Fruit fly (Drosophila melanogaster) whole organism, pupa: ENCODE data around the gene JTBR.
A peak's percentile ranks its signal among the peaks of the same experiment; 100 is the strongest.

Source experiments
- CG10348 ChIP-seq: fragments of 200-800 bp; sonication (Bioruptor generic); IDR thresholded peaks from 2 replicates; pipeline ENCODE4 v1.3.6; 2022; ENCODE audit warnings: missing biosample characterization, missing genetic modification characterization
- CG12605 ChIP-seq: fragments of 200-800 bp; sonication (Bioruptor generic); IDR thresholded peaks from 2 replicates; pipeline ENCODE4 v1.3.6; 2022; ENCODE audit warnings: missing biosample characterization, missing genetic modification characterization
- CG13204 ChIP-seq: fragments of 200-800 bp; sonication (Bioruptor generic); optimal IDR thresholded peaks from 2 replicates; lab custom pipeline; 2018; ENCODE audit warnings: missing biosample characterization, mild to moderate bottlenecking, missing genetic modification characterization, moderate library complexity
- CG14655 ChIP-seq: fragments of 200-800 bp; sonication (Bioruptor generic); optimal IDR thresholded peaks from 3 replicates; lab custom pipeline; 2017; ENCODE audit warnings: mild to moderate bottlenecking, missing biosample characterization, missing genetic modification reagents, missing genetic modification characterization
- CG15710 ChIP-seq: fragments of 200-800 bp; sonication (Bioruptor generic); optimal IDR thresholded peaks from 2 replicates; lab custom pipeline; 2018; ENCODE audit warnings: missing biosample characterization, mild to moderate bottlenecking, missing genetic modification characterization, moderate library complexity
- CG17806 ChIP-seq: fragments of 200-800 bp; sonication (Bioruptor generic); optimal IDR thresholded peaks from 2 replicates; lab custom pipeline; 2018; ENCODE audit warnings: missing biosample characterization, mild to moderate bottlenecking, missing genetic modification characterization, moderate library complexity
- CG32121 ChIP-seq: fragments of 200-800 bp; sonication (Bioruptor generic); IDR thresholded peaks from 2 replicates; pipeline ENCODE4 v1.3.6; 2022; ENCODE audit warnings: missing biosample characterization, missing genetic modification characterization
- CG34367 ChIP-seq: fragments of 200-800 bp; sonication (Bioruptor generic); optimal IDR thresholded peaks from 2 replicates; lab custom pipeline; 2018; ENCODE audit warnings: missing biosample characterization, mild to moderate bottlenecking, missing genetic modification characterization
- CG4496 ChIP-seq: fragments of 200-800 bp; sonication (Bioruptor generic); IDR thresholded peaks from 3 replicates; pipeline ENCODE4 v1.3.6; 2022; ENCODE audit warnings: missing biosample characterization, missing genetic modification characterization
- CG8159 ChIP-seq: fragments of 200-800 bp; sonication (Bioruptor generic); optimal IDR thresholded peaks from 3 replicates; lab custom pipeline; 2018; ENCODE audit warnings: missing biosample characterization, mild to moderate bottlenecking, missing genetic modification characterization, moderate library complexity
- CG8301 ChIP-seq: fragments of 200-800 bp; sonication (Bioruptor generic); optimal IDR thresholded peaks from 2 replicates; lab custom pipeline; 2018; ENCODE audit warnings: missing biosample characterization, mild to moderate bottlenecking, missing genetic modification characterization
- CG9948 ChIP-seq: fragments of 200-800 bp; sonication (Bioruptor generic); optimal IDR thresholded peaks from 2 replicates; lab custom pipeline; 2018; ENCODE audit warnings: missing biosample characterization, mild to moderate bottlenecking, missing genetic modification characterization, moderate library complexity
- D1 ChIP-seq: fragments of 200-800 bp; sonication (Bioruptor generic); optimal IDR thresholded peaks from 2 replicates; lab custom pipeline; 2018; ENCODE audit warnings: missing biosample characterization, mild to moderate bottlenecking, missing genetic modification characterization, moderate library complexity
- EcR ChIP-seq: fragments of 200-800 bp; sonication (Bioruptor generic); optimal IDR thresholded peaks from 3 replicates; lab custom pipeline; 2019; ENCODE audit warnings: missing biosample characterization, missing genetic modification characterization, mild to moderate bottlenecking, moderate library complexity, missing genetic modification reagents
- Ets98B ChIP-seq: fragments of 200-800 bp; sonication (Bioruptor generic); IDR thresholded peaks from 2 replicates; pipeline ENCODE4 v1.3.6; 2022; ENCODE audit warnings: missing biosample characterization, missing genetic modification characterization
- Pif1A ChIP-seq: fragments of 200-800 bp; sonication (Bioruptor generic); optimal IDR thresholded peaks from 3 replicates; lab custom pipeline; 2016; ENCODE audit warnings: missing biosample characterization, missing genetic modification characterization
- Pif1B ChIP-seq: fragments of 200-800 bp; sonication (Bioruptor generic); optimal IDR thresholded peaks from 3 replicates; lab custom pipeline; 2016; ENCODE audit warnings: missing biosample characterization, missing genetic modification characterization
- Snoo ChIP-seq: fragments of 200-800 bp; sonication (Bioruptor generic); optimal IDR thresholded peaks from 3 replicates; lab custom pipeline; 2017; ENCODE audit warnings: missing biosample characterization, mild to moderate bottlenecking, missing genetic modification characterization, inconsistent platforms
- fd96Ca ChIP-seq: fragments of 200-800 bp; sonication (Bioruptor generic); IDR thresholded peaks from 3 replicates; pipeline ENCODE4 v1.3.6; 2022; ENCODE audit warnings: missing biosample characterization, missing genetic modification characterization
- gl ChIP-seq: fragments of 200-800 bp; sonication (Bioruptor generic); optimal IDR thresholded peaks from 2 replicates; lab custom pipeline; 2018; ENCODE audit warnings: missing biosample characterization, mild to moderate bottlenecking, missing genetic modification characterization
- rn ChIP-seq: fragments of 200-800 bp; sonication (Bioruptor generic); IDR thresholded peaks from 2 replicates; pipeline ENCODE4 v1.3.6; 2022; ENCODE audit warnings: missing biosample characterization, missing genetic modification characterization

Gene JTBR

dm6 chr3L:1827809-1828371, 25.2 kb upstream of the JTBR start:
- no peak for TF ChIP-seq CG15710 (tag; lab: Kevin White, UChicago)
- TF ChIP-seq EcR (GFP tag; lab: Kevin White, UChicago): peak; percentile 75
- TF ChIP-seq CG13204: peak; percentile 38
- peak; percentile 1 for TF ChIP-seq Snoo (tag; lab: Kevin White, UChicago)
- TF ChIP-seq, all 21 proteins: peak for 3

- TF ChIP-seq CG4496 (GFP tag; lab: Robert Waterston, UW) (0 out of 3 replicates have a peak, but pooled peaks have one; percentile 19), CG13204 (peak; percentile 45), CG9948 (tag; lab: Kevin White, UChicago) (no peak), EcR (GFP tag; lab: Kevin White, UChicago) (peak; percentile 22)
Observed at dm6 chr3L:1822365-1822764, 19.7 kb upstream of the JTBR start.

DNA sequence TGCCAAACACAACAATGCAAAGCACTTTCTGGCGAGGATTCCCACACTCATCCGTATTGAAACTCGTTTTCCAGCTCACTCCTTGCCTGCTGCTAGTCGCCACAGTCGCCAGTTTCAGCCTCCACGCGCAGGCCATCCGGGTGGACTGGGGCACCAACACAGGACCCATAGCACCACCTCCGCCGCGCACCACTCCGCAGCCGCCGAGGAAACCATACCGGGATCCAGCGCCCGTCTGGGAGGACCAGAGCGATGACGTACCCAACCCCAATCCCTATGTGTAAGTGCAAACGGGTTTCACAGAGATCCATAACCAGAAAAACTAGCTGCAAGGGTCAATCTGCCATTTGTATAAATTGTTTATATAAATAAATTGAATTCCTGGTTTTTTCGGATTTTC, 18.5 kb upstream of the JTBR start:
- TF ChIP-seq EcR (GFP tag; lab: Kevin White, UChicago): peak; percentile 84
- TF ChIP-seq CG13204: peak; percentile 36
- TF ChIP-seq CG9948 (tag; lab: Kevin White, UChicago): no peak
- no peak for TF ChIP-seq CG8159 (tag; lab: Kevin White, UChicago)
- no peak for TF ChIP-seq Pif1B

- peak; percentile 93 for TF ChIP-seq EcR (GFP tag; lab: Kevin White, UChicago)
- TF ChIP-seq D1 (tag; lab: Kevin White, UChicago): no peak
- TF ChIP-seq CG13204: no peak
Observed at dm6 chr3L:1818834-1819233, 16.2 kb upstream of the JTBR start.

- TF ChIP-seq fd96Ca (no peak), CG13204 (no peak)
Observed at dm6 chr3L:1817405-1817804, 14.7 kb upstream of the JTBR start.

dm6 chr3L:1816614-1817013, 14.0 kb upstream of the JTBR start:
- TF ChIP-seq EcR (GFP tag; lab: Kevin White, UChicago): peak; percentile 83
- no peak for TF ChIP-seq CG8301 (tag; lab: Kevin White, UChicago)

- TF ChIP-seq CG34367 (tag; lab: Kevin White, UChicago) (peak; percentile 83), CG10348 (GFP tag; lab: Robert Waterston, UW) (no peak), CG8301 (tag; lab: Kevin White, UChicago) (peak; percentile 69), EcR (GFP tag; lab: Kevin White, UChicago) (peak; percentile 77), Pif1A (GFP tag; lab: Kevin White, UChicago) (peak; percentile 78), CG4496 (GFP tag; lab: Robert Waterston, UW) (peak; percentile 88), CG12605 (GFP tag; lab: Robert Waterston, UW) (peak; percentile 96), CG15710 (tag; lab: Kevin White, UChicago) (peak; percentile 82), D1 (tag; lab: Kevin White, UChicago) (peak; percentile 8), CG8159 (tag; lab: Kevin White, UChicago) (peak; percentile 80), Pif1B (peak; percentile 73), fd96Ca (peak; percentile 72; the same call in 2 of the 3 replicates), CG9948 (tag; lab: Kevin White, UChicago) (peak; percentile 52), CG32121 (GFP tag; lab: Robert Waterston, UW) (peak; percentile 71), Ets98B (GFP tag; lab: Robert Waterston, UW) (peak; percentile 80), CG14655 (GFP tag; lab: Kevin White, UChicago) (peak; percentile 70), rn (GFP tag; lab: Robert Waterston, UW) (no peak), gl (tag; lab: Kevin White, UChicago) (peak; percentile 95), Snoo (tag; lab: Kevin White, UChicago) (peak; percentile 48), CG13204 (peak; percentile 95), CG17806 (tag; lab: Kevin White, UChicago) (peak; percentile 72)
Observed at dm6 chr3L:1810288-1810687, 7.6 kb upstream of the JTBR start, which contains the start of gene GV1. GV1 (plus strand) TSS chr3L:1810588.

DNA sequence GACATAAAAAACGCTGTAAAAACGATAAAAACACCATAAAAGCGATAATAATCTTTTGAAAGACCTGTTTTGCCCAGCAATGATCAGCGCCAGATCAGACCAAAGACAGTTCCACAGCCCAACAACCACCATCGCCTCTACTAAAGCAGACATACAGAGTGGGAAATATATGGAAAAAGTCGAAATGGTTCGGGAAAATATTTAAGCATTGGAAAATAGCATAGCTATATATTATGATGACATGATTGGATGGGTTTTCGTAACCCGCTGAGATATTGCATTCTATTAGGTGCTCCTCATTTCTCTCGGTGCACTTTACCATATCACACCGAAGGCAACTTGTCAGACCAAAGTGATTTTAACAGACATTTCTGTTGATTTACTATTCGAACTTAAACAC, 6.0 kb upstream of the JTBR start:
- TF ChIP-seq CG32121 (GFP tag; lab: Robert Waterston, UW) (peak; percentile 85), gl (tag; lab: Kevin White, UChicago) (peak; percentile 79), CG10348 (GFP tag; lab: Robert Waterston, UW) (peak; percentile 68), CG34367 (tag; lab: Kevin White, UChicago) (peak; percentile 86), CG15710 (tag; lab: Kevin White, UChicago) (peak; percentile 85), Pif1B (peak; percentile 89), CG8159 (tag; lab: Kevin White, UChicago) (peak; percentile 86), CG4496 (GFP tag; lab: Robert Waterston, UW) (peak; percentile 94), Ets98B (GFP tag; lab: Robert Waterston, UW) (peak; percentile 92), CG8301 (tag; lab: Kevin White, UChicago) (peak; percentile 78), Snoo (tag; lab: Kevin White, UChicago) (peak; percentile 60), rn (GFP tag; lab: Robert Waterston, UW) (peak; percentile 83), Pif1A (GFP tag; lab: Kevin White, UChicago) (no peak), fd96Ca (peak; percentile 95), CG9948 (tag; lab: Kevin White, UChicago) (peak; percentile 78), CG13204 (no peak), CG12605 (GFP tag; lab: Robert Waterston, UW) (peak; percentile 82), D1 (tag; lab: Kevin White, UChicago) (no peak), EcR (GFP tag; lab: Kevin White, UChicago) (no peak), CG14655 (GFP tag; lab: Kevin White, UChicago) (no peak), CG17806 (tag; lab: Kevin White, UChicago) (peak; percentile 87)
